Worm (Caenorhabditis elegans): ENCODE results near the gene W02B12.11.

DNA sequence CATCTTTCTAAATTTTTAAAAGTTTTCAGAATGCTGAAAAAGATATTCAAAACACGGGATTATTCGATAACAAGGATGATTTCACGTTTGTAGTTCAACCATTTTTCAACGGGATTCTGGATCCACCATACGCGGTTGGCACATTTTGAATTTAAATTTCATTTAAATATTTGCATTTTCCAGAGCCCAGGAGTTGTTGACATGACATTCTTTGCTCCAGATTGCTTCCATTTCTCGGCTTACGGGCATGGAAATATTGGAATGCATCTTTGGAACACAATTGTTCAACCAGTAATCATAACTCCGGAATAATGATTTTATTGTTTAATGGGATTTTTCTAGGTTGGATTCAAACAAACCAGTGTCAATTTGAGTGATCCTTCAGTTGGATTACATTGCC lies 22.8 kb upstream of the W02B12.11 start:
- TF ChIP-seq him-1 (tag; optimal IDR thresholded peaks at IDR 0.05) = no peak
- no peak for TF ChIP-seq dao-5 (tag; optimal IDR thresholded peaks at IDR 0.05)
- TF ChIP-seq W03F9.2 (tag; optimal IDR thresholded peaks at IDR 0.05) = no peak

All from whole organism, L4/young adult.